Fruit fly (Drosophila melanogaster): ENCODE measurements around the gene CG1924.

CG1924 gene

dm6 chrX:12222890-12223345 is 44.5 kb upstream of the CG1924 start:
- TF ChIP-seq Blimp-1 (GFP tag; optimal IDR thresholded peaks at IDR 0.05) (peak; percentile 22), vri (GFP tag; optimal IDR thresholded peaks at IDR 0.05) (peak; percentile 14), CG6792 (GFP tag; optimal IDR thresholded peaks at IDR 0.05) (peak; percentile 59), fd85E (GFP tag; optimal IDR thresholded peaks at IDR 0.05) (no peak), esn (GFP tag; optimal IDR thresholded peaks at IDR 0.05) (peak; percentile 69), Sox102F (GFP tag; optimal IDR thresholded peaks at IDR 0.05) (peak; percentile 24), cyc (GFP tag; optimal IDR thresholded peaks at IDR 0.05) (peak; percentile 7), Eip78C (GFP tag) (peak; percentile 90), lz (GFP tag; optimal IDR thresholded peaks at IDR 0.05) (peak; percentile 14), CG8319 (GFP tag; optimal IDR thresholded peaks at IDR 0.05) (peak; percentile 19), Smox (GFP tag; optimal IDR thresholded peaks at IDR 0.05) (peak; percentile 16), CG11902 (GFP tag; optimal IDR thresholded peaks at IDR 0.05) (no peak), CG34406 (GFP tag; optimal IDR thresholded peaks at IDR 0.05) (peak; percentile 58), CG6163 (GFP tag; IDR thresholded peaks at IDR 0.05) (peak; percentile 66; the same call in 1 of the 3 replicates), CG15336 (GFP tag; IDR thresholded peaks at IDR 0.05) (peak; percentile 53), CG3919 (GFP tag; optimal IDR thresholded peaks at IDR 0.05) (peak; percentile 57), CG6276 (GFP tag; optimal IDR thresholded peaks at IDR 0.05) (no peak), CG4318 (GFP tag; optimal IDR thresholded peaks at IDR 0.05) (peak; percentile 4), CG1621 (tag; optimal IDR thresholded peaks at IDR 0.05) (peak; percentile 42), Sox14 (GFP tag; optimal IDR thresholded peaks at IDR 0.05) (peak; percentile 5), Hr4 (GFP tag; optimal IDR thresholded peaks at IDR 0.05) (no peak), Lpt (GFP tag; optimal IDR thresholded peaks at IDR 0.05) (peak; percentile 27), Ets21C (GFP tag; optimal IDR thresholded peaks at IDR 0.05) (no peak), salr (GFP tag; optimal IDR thresholded peaks at IDR 0.05) (peak in 1 of 2 experiments; percentile 37), CG32006 (GFP tag; optimal IDR thresholded peaks at IDR 0.05) (peak; percentile 58), CG10669 (GFP tag; optimal IDR thresholded peaks at IDR 0.05) (peak; percentile 57), CG31627 (GFP tag; optimal IDR thresholded peaks at IDR 0.05) (peak; percentile 13), CG3032 (tag; optimal IDR thresholded peaks at IDR 0.05) (peak; percentile 57), acj6 (GFP tag; optimal IDR thresholded peaks at IDR 0.05) (peak; percentile 59), CG7368 (GFP tag; optimal IDR thresholded peaks at IDR 0.05) (peak; percentile 38), Eip93F (GFP tag; optimal IDR thresholded peaks at IDR 0.05) (no peak), fd59A (GFP tag; optimal IDR thresholded peaks at IDR 0.05) (peak; percentile 21), CG8632 (GFP tag; optimal IDR thresholded peaks at IDR 0.05) (peak; percentile 62), CG6808 (GFP tag; optimal IDR thresholded peaks at IDR 0.05) (peak; percentile 40), pdm3 (GFP tag; optimal IDR thresholded peaks at IDR 0.05) (peak; percentile 19), Sox15 (GFP tag; optimal IDR thresholded peaks at IDR 0.05) (no peak), topi (GFP tag; optimal IDR thresholded peaks at IDR 0.05) (peak; percentile 33), net (GFP tag; optimal IDR thresholded peaks at IDR 0.05) (peak; percentile 62), ss (GFP tag; optimal IDR thresholded peaks at IDR 0.05) (peak; percentile 61 to 64), CG9139 (GFP tag; optimal IDR thresholded peaks at IDR 0.05) (peak; percentile 4), dsx (GFP tag; optimal IDR thresholded peaks at IDR 0.05; ENCODE audit: poor library complexity, severe bottlenecking) (peak; percentile 71), fkh (GFP tag; optimal IDR thresholded peaks at IDR 0.05) (peak; percentile 18), Eip75B (GFP tag; optimal IDR thresholded peaks at IDR 0.05) (peak; percentile 34), CG11294 (GFP tag; IDR thresholded peaks at IDR 0.05) (no peak), spab (GFP tag; optimal IDR thresholded peaks at IDR 0.05) (peak; percentile 43), Ets96B (tag; optimal IDR thresholded peaks at IDR 0.05) (peak; percentile 47), Hr39 (GFP tag; optimal IDR thresholded peaks at IDR 0.05) (no peak), dac (GFP tag; optimal IDR thresholded peaks at IDR 0.05) (no peak), eg (GFP tag; IDR thresholded peaks at IDR 0.05) (peak; percentile 43; the same call in 1 of the 3 replicates), svp (GFP tag) (peak; percentile 61), achi (GFP tag; optimal IDR thresholded peaks at IDR 0.05) (peak; percentile 69), CG11762 (GFP tag; optimal IDR thresholded peaks at IDR 0.05; ENCODE audit: insufficient read depth) (peak; percentile 12)

Measured in whole organism, prepupa.